Worm (Caenorhabditis elegans) whole organism, young adult: ENCODE measurements around the gene lam-2.

Source experiments
- ceh-100 ChIP-seq: fragments of 200-800 bp; sonication (Bioruptor generic); IDR thresholded peaks from 2 replicates; pipeline ENCODE4 v1.3.6; 2022; ENCODE audit warnings: missing genetic modification reagents, missing genetic modification characterization, missing compliant biosample characterization
- lsl-1 ChIP-seq: fragments of 200-800 bp; sonication (Bioruptor generic); optimal IDR thresholded peaks from 2 replicates; lab custom pipeline; 2018; ENCODE audit warnings: mild to moderate bottlenecking, missing genetic modification characterization, moderate library complexity, missing compliant biosample characterization
- madf-8 ChIP-seq: fragments of 200-800 bp; sonication (Bioruptor generic); conservative IDR thresholded peaks from 2 replicates; pipeline ENCODE4 v1.3.6; 2022; ENCODE audit warnings: missing genetic modification reagents, missing genetic modification characterization, missing compliant biosample characterization
- nfya-1 ChIP-seq: sonication (generic microtip); optimal IDR thresholded peaks from 2 replicates; lab custom pipeline; 2017; ENCODE audit warnings: antibody characterized with exemption, missing compliant biosample characterization, missing genetic modification characterization, borderline replicate concordance; ENCODE audit not compliant: insufficient read depth
- rcor-1 ChIP-seq: fragments of 200-800 bp; sonication (Bioruptor generic); IDR thresholded peaks from 2 replicates; pipeline ENCODE4 v1.3.6; 2022; ENCODE audit warnings: missing genetic modification reagents, missing genetic modification characterization, missing compliant biosample characterization
- snpc-4 ChIP-seq, 5 experiments: fragments of 150-350 bp in 1 of 5; sonication (generic microtip) in 4 of 5; optimal IDR thresholded peaks; 2 replicates each; lab custom pipeline; 2014 to 2018; ENCODE audit warnings: missing genetic modification characterization in 5 of 5, missing biosample characterization in 3 of 5, antibody characterized with exemption in 2 of 5, mild to moderate bottlenecking in 2 of 5, missing compliant biosample characterization in 2 of 5, missing genotype in 2 of 5, moderate library complexity in 2 of 5, missing genetic modification reagents in 1 of 5
- unc-130 ChIP-seq: sonication (generic microtip); optimal IDR thresholded peaks from 2 replicates; lab custom pipeline; 2016; ENCODE audit warnings: missing genetic modification reagents, missing genetic modification characterization, missing compliant biosample characterization
- unc-62 ChIP-seq: fragments of 150-350 bp; optimal IDR thresholded peaks from 2 replicates; lab custom pipeline; 2014; ENCODE audit warnings: missing biosample characterization, missing genetic modification reagents, missing genetic modification characterization
- ztf-18 ChIP-seq: sonication (generic microtip); optimal IDR thresholded peaks from 2 replicates; lab custom pipeline; 2016; ENCODE audit warnings: missing genotype, mild to moderate bottlenecking, missing genetic modification characterization, missing compliant biosample characterization
- ztf-25 ChIP-seq: fragments of 200-800 bp; sonication (Bioruptor generic); IDR thresholded peaks from 2 replicates; pipeline ENCODE4 v1.3.6; 2022; ENCODE audit warnings: missing genetic modification reagents, missing genetic modification characterization, missing compliant biosample characterization
- ztf-28 ChIP-seq: fragments of 200-800 bp; sonication (Bioruptor generic); IDR thresholded peaks from 2 replicates; pipeline ENCODE4 v1.3.6; 2022; ENCODE audit warnings: missing genetic modification reagents, missing genetic modification characterization, missing compliant biosample characterization

DNA sequence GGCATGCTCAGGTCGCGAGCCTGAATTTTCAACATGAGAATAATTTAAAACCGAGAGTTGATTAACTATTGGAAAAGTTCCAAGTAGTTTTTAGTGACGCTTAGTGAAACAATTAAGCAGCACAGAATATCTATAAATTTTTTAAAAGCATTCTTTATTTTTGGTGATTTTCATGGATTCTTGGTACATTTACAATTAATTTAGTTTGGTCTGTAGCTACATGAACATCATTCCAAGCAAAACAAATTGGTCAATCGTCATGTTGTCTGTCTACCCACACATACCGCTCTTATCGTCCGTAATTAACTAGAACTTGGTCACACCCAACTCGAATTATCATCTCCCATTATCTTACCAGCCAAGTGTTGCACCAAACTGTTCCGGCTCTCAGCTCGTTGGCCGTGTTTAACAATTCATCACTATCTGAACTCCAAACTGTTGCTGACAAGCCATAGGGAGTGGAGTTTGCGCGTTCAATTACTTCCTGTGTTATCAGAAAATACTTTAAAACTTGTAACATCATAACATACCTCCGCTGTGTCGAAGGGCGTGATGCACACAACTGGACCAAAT, 10.3 kb downstream of the lam-2 start:
- TF ChIP-seq ceh-100 (GFP tag; lab: Robert Waterston, UW) (no peak), ztf-25 (GFP tag; lab: Robert Waterston, UW) (no peak), madf-8 (GFP tag; lab: Robert Waterston, UW) (no peak), rcor-1 (GFP tag; lab: Robert Waterston, UW) (no peak), nfya-1 (no peak), ztf-18 (tag; lab: Kevin White, UChicago) (no peak), unc-130 (no peak), unc-62 (GFP tag; lab: Kevin White, UChicago) (no peak), ztf-28 (GFP tag; lab: Robert Waterston, UW) (no peak), snpc-4 (GFP tag; optimal IDR thresholded peaks at IDR 0.05; lab: Kevin White, UChicago) (no peak), snpc-4 (tag; optimal IDR thresholded peaks at IDR 0.05; lab: Kevin White, UChicago) (no peak), lsl-1 (GFP tag; lab: Kevin White, UChicago) (no peak)
